Fruit fly (Drosophila melanogaster) whole organism, adult: ENCODE data around the gene CG1750.

Experiments used
- CG11617 ChIP-seq: fragments of 200-800 bp; sonication (Bioruptor generic); optimal IDR thresholded peaks from 2 replicates; lab custom pipeline; 2017; ENCODE audit warnings: mild to moderate bottlenecking, missing biosample characterization, missing genetic modification reagents, missing genetic modification characterization
- CG12768 ChIP-seq: fragments of 200-800 bp; sonication (Bioruptor generic); optimal IDR thresholded peaks from 2 replicates; lab custom pipeline; 2017; ENCODE audit warnings: missing biosample characterization, missing genetic modification characterization, mild to moderate bottlenecking, moderate library complexity, missing genetic modification reagents
- CG14711 ChIP-seq: fragments of 200-800 bp; sonication (Bioruptor generic); optimal IDR thresholded peaks from 2 replicates; lab custom pipeline; 2018; ENCODE audit warnings: missing biosample characterization, mild to moderate bottlenecking, missing genetic modification characterization, moderate library complexity
- CG1620 ChIP-seq: fragments of 200-800 bp; sonication (Bioruptor generic); optimal IDR thresholded peaks from 2 replicates; lab custom pipeline; 2016; ENCODE audit warnings: missing biosample characterization, missing genetic modification characterization
- CG33017 ChIP-seq: fragments of 200-800 bp; sonication (Bioruptor generic); optimal IDR thresholded peaks from 2 replicates; lab custom pipeline; 2018; ENCODE audit warnings: missing biosample characterization, mild to moderate bottlenecking, missing genetic modification characterization, moderate library complexity
- CG5204 ChIP-seq: fragments of 200-800 bp; sonication (Bioruptor generic); optimal IDR thresholded peaks from 2 replicates; lab custom pipeline; 2016; ENCODE audit warnings: missing biosample characterization, missing genetic modification characterization
- CG7045 ChIP-seq: fragments of 200-800 bp; sonication (Bioruptor generic); optimal IDR thresholded peaks from 2 replicates; lab custom pipeline; 2017; ENCODE audit warnings: missing biosample characterization, mild to moderate bottlenecking, missing genetic modification characterization
- CG7101 ChIP-seq: fragments of 200-800 bp; sonication (Bioruptor generic); optimal IDR thresholded peaks from 2 replicates; lab custom pipeline; 2018; ENCODE audit warnings: missing biosample characterization, mild to moderate bottlenecking, missing genetic modification characterization, moderate library complexity
- Clk ChIP-seq: fragments of 200-800 bp; sonication (Bioruptor generic); optimal IDR thresholded peaks from 2 replicates; lab custom pipeline; 2017; ENCODE audit warnings: missing biosample characterization, missing genetic modification characterization
- Crg-1 ChIP-seq: fragments of 200-800 bp; sonication (Bioruptor generic); optimal IDR thresholded peaks from 2 replicates; lab custom pipeline; 2016; ENCODE audit warnings: missing biosample characterization, missing genetic modification characterization
- Hr96 ChIP-seq: fragments of 200-800 bp; sonication (Bioruptor generic); optimal IDR thresholded peaks from 2 replicates; lab custom pipeline; 2016; ENCODE audit warnings: missing biosample characterization, missing genetic modification characterization
- Mnt ChIP-seq: fragments of 200-800 bp; sonication (Bioruptor generic); optimal IDR thresholded peaks from 2 replicates; lab custom pipeline; 2016; ENCODE audit warnings: missing biosample characterization, mild to moderate bottlenecking, missing genetic modification characterization
- bab1 ChIP-seq: fragments of 200-800 bp; sonication (Bioruptor generic); optimal IDR thresholded peaks from 3 replicates; lab custom pipeline; 2019; ENCODE audit warnings: missing biosample characterization, mild to moderate bottlenecking, missing genetic modification characterization, moderate library complexity
- cic ChIP-seq: fragments of 200-800 bp; sonication (Bioruptor generic); optimal IDR thresholded peaks from 2 replicates; lab custom pipeline; 2017; ENCODE audit warnings: missing biosample characterization, mild to moderate bottlenecking, missing genetic modification characterization, moderate library complexity
- cnc ChIP-seq, 2 experiments: fragments of >200 bp; optimal IDR thresholded peaks; 2 replicates each; lab custom pipeline; 2017
- kay ChIP-seq: fragments of 200-800 bp; sonication (Bioruptor generic); peaks from one replicate; lab custom pipeline; 2016; ENCODE audit warnings: missing biosample characterization, missing genetic modification characterization, borderline replicate concordance
- ovo ChIP-seq: fragments of 200-800 bp; sonication (Bioruptor generic); optimal IDR thresholded peaks from 2 replicates; lab custom pipeline; 2016; ENCODE audit warnings: missing biosample characterization, missing genetic modification characterization
- pad ChIP-seq: fragments of 200-800 bp; sonication (Bioruptor generic); optimal IDR thresholded peaks from 3 replicates; lab custom pipeline; 2017; ENCODE audit warnings: missing biosample characterization, missing genetic modification characterization, mild to moderate bottlenecking, moderate library complexity, missing genetic modification reagents
- tj ChIP-seq: fragments of 200-800 bp; sonication (Bioruptor generic); optimal IDR thresholded peaks from 3 replicates; lab custom pipeline; 2017; ENCODE audit warnings: missing biosample characterization, mild to moderate bottlenecking, missing genetic modification characterization, moderate library complexity
- toe ChIP-seq: fragments of 200-800 bp; sonication (Bioruptor generic); optimal IDR thresholded peaks from 2 replicates; lab custom pipeline; 2016; ENCODE audit warnings: missing biosample characterization, missing genetic modification characterization

Gene CG1750

DNA sequence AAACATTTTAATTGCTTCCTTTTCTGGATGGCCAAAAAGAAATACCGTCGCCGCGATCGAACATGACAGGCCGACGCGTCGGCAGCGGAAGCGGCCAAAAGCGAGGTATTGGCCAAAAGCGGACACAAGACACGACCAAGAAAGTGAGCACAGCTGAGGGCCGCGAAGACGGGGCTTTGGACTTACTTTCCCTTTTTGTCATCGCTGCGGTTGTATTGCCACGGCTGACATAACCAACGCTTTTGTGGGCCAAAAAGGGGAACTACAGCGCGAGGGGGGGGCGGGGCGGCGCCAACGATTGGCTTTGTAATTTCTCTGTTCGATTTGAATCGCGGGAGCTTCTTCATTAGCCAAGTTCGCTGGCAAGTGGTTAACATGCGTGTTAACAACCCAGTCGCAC is 8.9 kb downstream of the CG1750 start:
- TF ChIP-seq toe (GFP tag; lab: Kevin White, UChicago) (no peak), cnc (optimal IDR thresholded peaks at IDR 0.05; lab: Kevin White, UChicago) (no peak), Mnt (no peak), bab1 (GFP tag; lab: Kevin White, UChicago) (no peak), kay (GFP tag; lab: Kevin White, UChicago) (no peak), CG7045 (GFP tag; lab: Kevin White, UChicago) (no peak), Hr96 (GFP tag; lab: Kevin White, UChicago) (no peak), CG12768 (no peak), Crg-1 (GFP tag; lab: Kevin White, UChicago) (no peak), cic (GFP tag; lab: Kevin White, UChicago) (no peak), CG5204 (GFP tag; lab: Kevin White, UChicago) (no peak), tj (GFP tag; lab: Kevin White, UChicago) (no peak), pad (no peak), CG33017 (no peak), Clk (GFP tag; lab: Kevin White, UChicago) (no peak), CG11617 (GFP tag; lab: Kevin White, UChicago) (no peak), CG1620 (no peak), ovo (GFP tag; lab: Kevin White, UChicago) (no peak), CG14711 (tag; lab: Kevin White, UChicago) (no peak), CG7101 (no peak)

DNA sequence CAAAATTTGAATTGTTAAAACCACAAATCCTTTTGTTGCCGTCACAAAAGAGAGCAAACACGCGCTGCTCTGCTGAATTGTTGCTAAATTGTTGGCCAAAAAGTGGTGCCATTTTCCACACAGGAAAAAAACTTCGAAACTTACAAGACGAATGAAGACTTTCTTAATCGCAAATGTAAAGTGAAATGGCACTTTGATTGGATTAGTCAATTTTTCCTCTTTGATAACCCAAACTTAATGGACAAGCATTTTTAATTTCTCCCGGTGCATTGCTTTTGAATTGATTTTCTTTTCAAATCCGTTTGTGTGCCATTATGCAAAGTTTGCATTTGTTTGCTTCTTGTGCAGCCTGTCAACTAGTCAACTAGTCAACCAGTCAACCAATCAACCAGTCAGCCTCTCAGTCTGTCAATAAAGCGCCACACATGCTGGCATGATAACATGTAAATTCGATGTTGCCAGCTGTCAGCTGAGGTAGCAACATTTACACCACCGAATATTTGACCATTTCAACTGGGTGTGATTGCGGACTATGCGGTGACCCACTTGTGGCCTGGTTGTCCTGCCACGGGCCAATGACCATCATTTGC is 11.5 kb downstream of the CG1750 start:
- TF ChIP-seq CG12768 (no peak), CG14711 (tag; lab: Kevin White, UChicago) (no peak), CG7101 (no peak), cic (GFP tag; lab: Kevin White, UChicago) (no peak), CG1620 (no peak), CG33017 (no peak), cnc (optimal IDR thresholded peaks at IDR 0.05; lab: Kevin White, UChicago) (no peak), toe (GFP tag; lab: Kevin White, UChicago) (no peak), Clk (GFP tag; lab: Kevin White, UChicago) (no peak), CG11617 (GFP tag; lab: Kevin White, UChicago) (no peak), Crg-1 (GFP tag; lab: Kevin White, UChicago) (no peak), kay (GFP tag; lab: Kevin White, UChicago) (no peak)

DNA sequence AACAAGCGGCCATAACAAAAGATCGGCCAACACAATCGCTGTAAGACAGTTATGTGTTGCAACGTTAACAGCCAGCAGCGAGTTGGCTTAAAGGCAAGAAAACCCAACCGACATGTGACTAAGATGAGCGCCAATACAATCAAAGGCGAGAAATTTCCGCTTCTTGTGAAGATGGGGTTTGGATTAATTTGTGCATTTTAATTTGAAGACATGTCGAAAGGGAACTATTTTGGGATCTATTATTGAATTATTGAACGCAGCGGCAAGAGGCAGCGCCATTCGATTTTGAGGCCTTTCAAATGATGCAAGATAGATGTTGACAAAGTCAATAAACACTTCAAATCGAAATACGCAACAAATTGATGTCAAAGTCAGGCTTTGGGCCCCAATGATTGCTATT is 13.6 kb downstream of the CG1750 start:
- TF ChIP-seq toe (GFP tag; lab: Kevin White, UChicago) (no peak), CG11617 (GFP tag; lab: Kevin White, UChicago) (no peak), CG12768 (no peak), Clk (GFP tag; lab: Kevin White, UChicago) (no peak), cic (GFP tag; lab: Kevin White, UChicago) (no peak), CG1620 (no peak), Hr96 (GFP tag; lab: Kevin White, UChicago) (no peak), ovo (GFP tag; lab: Kevin White, UChicago) (no peak), CG7045 (GFP tag; lab: Kevin White, UChicago) (no peak), CG33017 (no peak), bab1 (GFP tag; lab: Kevin White, UChicago) (no peak), CG14711 (tag; lab: Kevin White, UChicago) (no peak), kay (GFP tag; lab: Kevin White, UChicago) (no peak), Crg-1 (GFP tag; lab: Kevin White, UChicago) (no peak), CG7101 (no peak)

DNA sequence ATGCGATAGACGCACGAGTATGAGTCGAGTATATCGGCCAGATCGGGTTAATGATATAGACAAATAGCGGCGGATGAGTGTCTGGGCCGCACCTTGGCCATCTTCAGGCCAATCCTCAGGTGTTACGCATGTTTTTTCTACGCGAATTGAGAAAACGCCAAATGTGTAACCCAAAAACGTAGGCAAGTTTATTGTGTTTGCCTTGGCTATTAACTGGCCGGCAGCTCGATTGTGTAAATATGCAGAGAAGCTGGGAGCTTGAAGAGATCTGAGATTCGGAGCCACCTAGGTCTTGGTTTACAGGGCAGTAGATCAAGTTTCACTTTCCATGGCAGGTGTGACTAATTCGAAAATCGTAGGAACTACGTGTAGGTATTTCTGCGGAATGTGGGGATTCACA is 14.7 kb downstream of the CG1750 start:
- TF ChIP-seq bab1 (GFP tag; lab: Kevin White, UChicago): no peak

DNA sequence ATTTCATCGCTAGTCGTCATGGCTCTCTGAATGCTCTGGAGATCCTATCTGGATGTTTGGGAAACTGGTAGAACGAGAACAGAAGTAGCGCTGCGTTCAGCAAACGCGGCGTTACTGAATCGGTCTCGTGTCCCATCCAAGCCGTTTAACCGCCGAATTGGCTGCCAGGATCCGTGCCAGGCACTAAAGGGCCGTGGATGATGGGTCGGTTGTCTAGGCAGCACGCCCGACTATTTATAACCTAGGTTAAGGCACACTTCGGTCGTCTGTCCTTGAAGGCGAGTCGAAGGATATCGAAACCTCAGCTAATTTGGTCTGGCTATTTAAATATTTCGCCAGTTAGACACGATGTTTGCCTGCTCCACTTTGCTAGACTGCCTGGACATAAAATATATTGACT is 19.4 kb downstream of the CG1750 start, which contains the start of gene CG15564:
CG15564 (minus strand) TSS at position 101 of the 400 bp plus-strand sequence.
- TF ChIP-seq Mnt: no peak
- TF ChIP-seq Hr96 (GFP tag; lab: Kevin White, UChicago): no peak
- no peak for TF ChIP-seq CG1620
- no peak for TF ChIP-seq cic (GFP tag; lab: Kevin White, UChicago)
- no peak for TF ChIP-seq tj (GFP tag; lab: Kevin White, UChicago)
- no peak for TF ChIP-seq bab1 (GFP tag; lab: Kevin White, UChicago)
- no peak for TF ChIP-seq pad
- TF ChIP-seq Clk (GFP tag; lab: Kevin White, UChicago): no peak
- TF ChIP-seq Crg-1 (GFP tag; lab: Kevin White, UChicago): no peak
- no peak for TF ChIP-seq ovo (GFP tag; lab: Kevin White, UChicago)
- TF ChIP-seq CG12768: no peak
- TF ChIP-seq cnc (optimal IDR thresholded peaks at IDR 0.05; lab: Kevin White, UChicago): no peak
- TF ChIP-seq kay (GFP tag; lab: Kevin White, UChicago): no peak
- no peak for TF ChIP-seq CG11617 (GFP tag; lab: Kevin White, UChicago)
- TF ChIP-seq CG33017: no peak
- no peak for TF ChIP-seq toe (GFP tag; lab: Kevin White, UChicago)
- no peak for TF ChIP-seq CG14711 (tag; lab: Kevin White, UChicago)

DNA sequence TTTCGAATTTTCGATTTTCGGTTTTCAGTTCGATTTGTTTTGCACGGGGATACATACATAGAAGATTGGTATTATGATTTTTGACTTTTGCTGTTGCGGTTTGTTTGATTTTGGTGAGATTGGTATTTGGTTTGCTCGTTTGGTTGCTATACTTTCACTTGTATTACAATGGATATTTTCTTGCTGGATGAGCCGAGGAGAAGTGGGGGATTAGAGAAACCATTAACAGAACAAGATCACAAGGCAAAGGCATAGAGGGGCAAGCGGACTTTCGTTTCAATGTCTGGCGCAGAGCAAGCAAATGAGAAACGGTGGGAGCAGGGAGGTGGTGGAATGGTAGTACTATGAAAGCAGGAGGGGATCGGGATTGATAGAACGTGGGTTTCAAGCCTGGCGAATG is 22.5 kb downstream of the CG1750 start, which contains the start of gene CG15563:
CG15563 (minus strand) TSS at position 101 of the 400 bp plus-strand sequence.
- TF ChIP-seq toe (GFP tag; lab: Kevin White, UChicago): no peak
- no peak for TF ChIP-seq cic (GFP tag; lab: Kevin White, UChicago)
- TF ChIP-seq bab1 (GFP tag; lab: Kevin White, UChicago): no peak
- TF ChIP-seq Hr96 (GFP tag; lab: Kevin White, UChicago): no peak
- TF ChIP-seq Mnt: no peak
- no peak for TF ChIP-seq cnc (optimal IDR thresholded peaks at IDR 0.05; lab: Kevin White, UChicago)
- no peak for TF ChIP-seq pad
- no peak for TF ChIP-seq CG14711 (tag; lab: Kevin White, UChicago)
- TF ChIP-seq CG5204 (GFP tag; lab: Kevin White, UChicago): no peak
- TF ChIP-seq CG7101: no peak
- no peak for TF ChIP-seq CG11617 (GFP tag; lab: Kevin White, UChicago)
